Fruit fly (Drosophila melanogaster): ENCODE results near the gene CG32544.
A peak's percentile ranks its signal among the peaks of the same experiment; 100 is the strongest.

CG32544 gene

dm6 chrX:18860074-18860473 lies at the start of gene CG32544:
Gene CG32544, plus strand, starts transcription at chrX:18860284.
- no peak for TF ChIP-seq topi (GFP tag; optimal IDR thresholded peaks at IDR 0.05)
- no peak for TF ChIP-seq pdm3 (GFP tag; optimal IDR thresholded peaks at IDR 0.05)
- TF ChIP-seq Ets21C (GFP tag; optimal IDR thresholded peaks at IDR 0.05): no peak
- TF ChIP-seq OdsH (GFP tag; optimal IDR thresholded peaks at IDR 0.05): no peak
- TF ChIP-seq CG11902 (GFP tag; optimal IDR thresholded peaks at IDR 0.05): no peak
- TF ChIP-seq Ets96B (tag; optimal IDR thresholded peaks at IDR 0.05): no peak
- TF ChIP-seq Sox15 (GFP tag; optimal IDR thresholded peaks at IDR 0.05): no peak
- TF ChIP-seq Blimp-1 (GFP tag; optimal IDR thresholded peaks at IDR 0.05): no peak

dm6 chrX:18812111-18812510 lies 48.0 kb upstream of the CG32544 start:
- TF ChIP-seq Eip93F (GFP tag; optimal IDR thresholded peaks at IDR 0.05) (no peak), CG16779 (tag; optimal IDR thresholded peaks at IDR 0.05) (no peak), OdsH (GFP tag; optimal IDR thresholded peaks at IDR 0.05) (no peak), acj6 (GFP tag; optimal IDR thresholded peaks at IDR 0.05) (no peak), topi (GFP tag; optimal IDR thresholded peaks at IDR 0.05) (no peak)

DNA sequence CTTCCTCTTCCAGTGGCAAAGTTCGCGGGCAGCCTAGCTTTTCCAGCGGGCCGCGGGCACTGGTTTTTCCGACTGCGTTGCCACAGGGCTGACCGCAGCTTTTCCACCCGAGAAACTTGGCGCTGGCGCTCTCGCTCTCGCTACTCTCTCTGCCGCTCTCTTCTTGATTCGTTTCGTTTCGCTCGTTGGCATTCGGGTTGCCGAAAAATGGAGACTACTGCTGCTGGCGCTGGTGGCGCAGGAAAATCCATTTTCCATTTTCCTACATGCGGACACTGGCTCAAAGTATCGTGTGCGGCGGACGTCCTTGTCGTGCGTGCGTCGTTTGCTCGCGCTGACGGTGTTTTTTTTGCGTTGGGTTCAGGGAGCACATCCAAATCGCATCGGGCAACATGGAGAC lies 47.0 kb upstream of the CG32544 start, which contains the start of gene CG42450:
TSS of gene CG42450 (plus strand) at position 249 of the 400 bp plus-strand sequence.
- TF ChIP-seq spab (GFP tag; optimal IDR thresholded peaks at IDR 0.05): no peak
- TF ChIP-seq Smox (GFP tag; optimal IDR thresholded peaks at IDR 0.05): no peak
- TF ChIP-seq Ets96B (tag; optimal IDR thresholded peaks at IDR 0.05): no peak
- no peak for TF ChIP-seq CG10669 (GFP tag; optimal IDR thresholded peaks at IDR 0.05)
- no peak for TF ChIP-seq CG11762 (GFP tag; optimal IDR thresholded peaks at IDR 0.05; ENCODE audit: insufficient read depth)
- TF ChIP-seq Sox15 (GFP tag; optimal IDR thresholded peaks at IDR 0.05): no peak
- no peak for TF ChIP-seq Sox102F (GFP tag; optimal IDR thresholded peaks at IDR 0.05)

dm6 chrX:18814373-18814772 lies 45.7 kb upstream of the CG32544 start:
- no peak for TF ChIP-seq CG3919 (GFP tag; optimal IDR thresholded peaks at IDR 0.05)
- TF ChIP-seq fd85E (GFP tag; optimal IDR thresholded peaks at IDR 0.05): no peak

DNA sequence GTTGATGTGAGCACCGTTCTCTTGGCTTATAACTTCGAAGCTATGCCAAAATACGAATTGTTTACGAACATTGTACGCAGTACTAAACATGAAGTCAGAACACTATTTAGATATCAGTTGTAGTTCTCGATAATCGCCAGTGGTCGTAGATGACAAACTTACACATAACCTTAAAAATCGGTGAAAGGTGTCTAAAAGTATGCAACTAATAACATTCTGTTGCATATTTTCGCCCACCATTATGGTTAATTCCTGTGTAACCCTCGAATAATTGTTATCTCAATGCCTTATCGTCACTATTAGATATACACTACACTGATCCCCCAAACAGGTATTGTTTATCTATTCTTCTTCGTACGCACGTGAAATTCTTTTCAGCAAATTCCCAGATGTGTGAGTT lies 45.1 kb upstream of the CG32544 start:
- TF ChIP-seq Sox15 (GFP tag; optimal IDR thresholded peaks at IDR 0.05) (no peak), fkh (GFP tag; optimal IDR thresholded peaks at IDR 0.05) (no peak), Eip75B (GFP tag; optimal IDR thresholded peaks at IDR 0.05) (no peak), Ets21C (GFP tag; optimal IDR thresholded peaks at IDR 0.05) (no peak), dsx (GFP tag; optimal IDR thresholded peaks at IDR 0.05; ENCODE audit: poor library complexity, severe bottlenecking) (no peak), Met (GFP tag; optimal IDR thresholded peaks at IDR 0.05) (no peak), CG6808 (GFP tag; optimal IDR thresholded peaks at IDR 0.05) (no peak), eg (GFP tag; IDR thresholded peaks at IDR 0.05) (no peak), CG7368 (GFP tag; optimal IDR thresholded peaks at IDR 0.05) (no peak), CG8119 (GFP tag; IDR thresholded peaks at IDR 0.05) (no peak), CG10631 (GFP tag; optimal IDR thresholded peaks at IDR 0.05) (no peak), Gug (GFP tag; IDR thresholded peaks at IDR 0.05) (no peak), CG34406 (GFP tag; optimal IDR thresholded peaks at IDR 0.05) (no peak), CG9139 (GFP tag; optimal IDR thresholded peaks at IDR 0.05) (no peak), CG15336 (GFP tag; IDR thresholded peaks at IDR 0.05) (no peak), lz (GFP tag; optimal IDR thresholded peaks at IDR 0.05) (no peak), CG8632 (GFP tag; optimal IDR thresholded peaks at IDR 0.05) (no peak)

- TF ChIP-seq CG8632 (GFP tag; optimal IDR thresholded peaks at IDR 0.05) (no peak), Eip78C (GFP tag) (peak; percentile 26)
Observed at dm6 chrX:18830396-18830795, 29.7 kb upstream of the CG32544 start, which contains the start of gene CG7101. Gene CG7101, plus strand, starts transcription at chrX:18830591.
